Fruit fly (Drosophila melanogaster): ENCODE data around the gene Nbr.

Nbr gene

dm6 chr2L:21162875-21163274 lies at the start of gene Nbr (continued):
- no peak for TF ChIP-seq CG1792 (GFP tag; optimal IDR thresholded peaks at IDR 0.05)
- TF ChIP-seq sim (GFP tag; IDR thresholded peaks at IDR 0.05) = no peak
- TF ChIP-seq odd (GFP tag; optimal IDR thresholded peaks at IDR 0.05) = no peak
- no peak for TF ChIP-seq mirr (GFP tag; optimal IDR thresholded peaks at IDR 0.05)
- TF ChIP-seq zfh2 (GFP tag; optimal IDR thresholded peaks at IDR 0.05) = no peak
- no peak for TF ChIP-seq lilli (GFP tag; optimal IDR thresholded peaks at IDR 0.05)
- no peak for TF ChIP-seq CG14710 (tag; optimal IDR thresholded peaks at IDR 0.05)
- TF ChIP-seq otp (GFP tag; IDR thresholded peaks at IDR 0.05) = 0 out of 3 replicates have a peak, but pooled peaks have one; percentile 16
- peak; percentile 60 for TF ChIP-seq unc-4 (GFP tag; IDR thresholded peaks at IDR 0.05; ENCODE audit: partially characterized antibody)
- TF ChIP-seq BEAF-32 (GFP tag; optimal IDR thresholded peaks at IDR 0.05) = peak; percentile 54
- no peak for TF ChIP-seq crc (GFP tag; optimal IDR thresholded peaks at IDR 0.05)
- no peak for TF ChIP-seq Hsf (GFP tag; optimal IDR thresholded peaks at IDR 0.05)
- TF ChIP-seq Eip74EF (GFP tag; optimal IDR thresholded peaks at IDR 0.05) = no peak
- no peak for TF ChIP-seq jigr1 (GFP tag; IDR thresholded peaks at IDR 0.05)
- no peak for TF ChIP-seq Tbp (GFP tag; optimal IDR thresholded peaks at IDR 0.05)
- TF ChIP-seq D (optimal IDR thresholded peaks at IDR 0.05) = no peak
- TF ChIP-seq D (GFP tag; optimal IDR thresholded peaks at IDR 0.05) = no peak
- no peak for TF ChIP-seq CG6689 (GFP tag; IDR thresholded peaks at IDR 0.05)
- TF ChIP-seq CG1024 (GFP tag; IDR thresholded peaks at IDR 0.05) = no peak
- TF ChIP-seq CTCF (GFP tag; optimal IDR thresholded peaks at IDR 0.05) = no peak
- TF ChIP-seq pan (optimal IDR thresholded peaks at IDR 0.05) = no peak
- TF ChIP-seq pan (GFP tag; optimal IDR thresholded peaks at IDR 0.05 in 1 of 2, IDR thresholded peaks at IDR 0.05 in 1 of 2) = no peak
- no peak for TF ChIP-seq GATAe (GFP tag; conservative IDR thresholded peaks at IDR 0.05)
- no peak for TF ChIP-seq crol (GFP tag; IDR thresholded peaks at IDR 0.05)
- TF ChIP-seq CG18011 (GFP tag; optimal IDR thresholded peaks at IDR 0.05) = no peak
- no peak for TF ChIP-seq BtbVII (GFP tag; optimal IDR thresholded peaks at IDR 0.05)
- no peak for TF ChIP-seq B-H1 (GFP tag; IDR thresholded peaks at IDR 0.05)
- no peak for TF ChIP-seq CG4424 (GFP tag; optimal IDR thresholded peaks at IDR 0.05)
- no peak for TF ChIP-seq Atf3 (GFP tag; optimal IDR thresholded peaks at IDR 0.05)
- no peak for TF ChIP-seq tio (GFP tag; optimal IDR thresholded peaks at IDR 0.05)
- no peak for TF ChIP-seq CG3281 (GFP tag; optimal IDR thresholded peaks at IDR 0.05)
- TF ChIP-seq nerfin-2 (GFP tag; IDR thresholded peaks at IDR 0.05; ENCODE audit: partially characterized antibody) = no peak
- TF ChIP-seq vvl (GFP tag; IDR thresholded peaks at IDR 0.05) = 0 out of 2 replicates have a peak, but pooled peaks have one; percentile 7
- TF ChIP-seq D19B (GFP tag; optimal IDR thresholded peaks at IDR 0.05) = no peak
- TF ChIP-seq dm (GFP tag; optimal IDR thresholded peaks at IDR 0.05) = no peak
- peak; percentile 43; the same call in 1 of the 3 replicates for TF ChIP-seq CG34224 (GFP tag; IDR thresholded peaks at IDR 0.05; ENCODE audit: partially characterized antibody)
- peak; percentile 33; the same call in 1 of the 2 replicates for TF ChIP-seq ato (GFP tag; IDR thresholded peaks at IDR 0.05; ENCODE audit: partially characterized antibody)
- peak; percentile 39 for TF ChIP-seq Rfx (GFP tag; IDR thresholded peaks at IDR 0.05)
- no peak for TF ChIP-seq CG10209 (GFP tag; optimal IDR thresholded peaks at IDR 0.05)
- TF ChIP-seq Sin3A (optimal IDR thresholded peaks at IDR 0.05) = no peak
- TF ChIP-seq Chrac-16 (GFP tag; optimal IDR thresholded peaks at IDR 0.05) = no peak
- no peak for TF ChIP-seq CG14014 (GFP tag; IDR thresholded peaks at IDR 0.05)
- TF ChIP-seq tx (GFP tag; optimal IDR thresholded peaks at IDR 0.05) = no peak
- no peak for TF ChIP-seq Ets97D (GFP tag; optimal IDR thresholded peaks at IDR 0.05)
- no peak for TF ChIP-seq CG18764 (GFP tag; optimal IDR thresholded peaks at IDR 0.05)
- TF ChIP-seq CG13287 (GFP tag; IDR thresholded peaks at IDR 0.05; ENCODE audit: partially characterized antibody) = peak; percentile 61
- no peak for TF ChIP-seq p53 (GFP tag; optimal IDR thresholded peaks at IDR 0.05)
- no peak for TF ChIP-seq CG1647 (GFP tag; optimal IDR thresholded peaks at IDR 0.05)
- no peak for TF ChIP-seq CG32772 (GFP tag; IDR thresholded peaks at IDR 0.05)
- TF ChIP-seq CG4707 (GFP tag; optimal IDR thresholded peaks at IDR 0.05) = no peak
- TF ChIP-seq cas (GFP tag; IDR thresholded peaks at IDR 0.05) = no peak
- TF ChIP-seq Hr51 (GFP tag; optimal IDR thresholded peaks at IDR 0.05) = no peak
- TF ChIP-seq slbo (GFP tag; IDR thresholded peaks at IDR 0.05) = peak; percentile 54
